Fruit fly (Drosophila melanogaster) whole organism, embryonic: ENCODE results near the gene CG46310.

Experiments used
- B-H2 ChIP-seq: fragments of 200-800 bp; sonication (Bioruptor generic); optimal IDR thresholded peaks from 2 replicates; lab custom pipeline; 2018; ENCODE audit warnings: missing biosample characterization, mild to moderate bottlenecking, missing genetic modification characterization
- CG10366 ChIP-seq: fragments of 200-800 bp; sonication (Bioruptor generic); IDR thresholded peaks from 2 replicates; pipeline ENCODE4 v1.3.6; 2022; ENCODE audit warnings: missing biosample characterization, missing genetic modification characterization
- CG13123 ChIP-seq: fragments of 200-800 bp; sonication (Bioruptor generic); optimal IDR thresholded peaks from 2 replicates; lab custom pipeline; 2016; ENCODE audit warnings: missing biosample characterization, missing genetic modification characterization
- CG13775 ChIP-seq: fragments of 200-800 bp; sonication (Bioruptor generic); optimal IDR thresholded peaks from 3 replicates; lab custom pipeline; 2017; ENCODE audit warnings: missing biosample characterization, mild to moderate bottlenecking, missing genetic modification characterization
- CG15601 ChIP-seq: fragments of 200-800 bp; sonication (Bioruptor generic); optimal IDR thresholded peaks from 3 replicates; lab custom pipeline; 2019; ENCODE audit warnings: missing biosample characterization, mild to moderate bottlenecking, missing genetic modification characterization, moderate library complexity
- CG1603 ChIP-seq: fragments of 200-800 bp; sonication (Bioruptor generic); optimal IDR thresholded peaks from 2 replicates; lab custom pipeline; 2019; ENCODE audit warnings: missing biosample characterization, mild to moderate bottlenecking, missing genetic modification characterization, moderate library complexity
- CG17328 ChIP-seq: fragments of 200-800 bp; sonication (Bioruptor generic); IDR thresholded peaks from 2 replicates; pipeline ENCODE4 v1.3.6; 2022; ENCODE audit warnings: missing biosample characterization, missing genetic modification characterization
- CG17385 ChIP-seq: fragments of 200-800 bp; sonication (Bioruptor generic); optimal IDR thresholded peaks from 3 replicates; lab custom pipeline; 2018; ENCODE audit warnings: missing biosample characterization, mild to moderate bottlenecking, missing genetic modification characterization
- CG18011 ChIP-seq: fragments of 200-800 bp; sonication (Bioruptor generic); optimal IDR thresholded peaks from 2 replicates; lab custom pipeline; 2017; ENCODE audit warnings: missing biosample characterization, missing genetic modification characterization, mild to moderate bottlenecking, moderate library complexity, missing genotype
- CG18619 ChIP-seq: fragments of 200-800 bp; sonication (Bioruptor generic); optimal IDR thresholded peaks from 3 replicates; lab custom pipeline; 2017; ENCODE audit warnings: missing biosample characterization, mild to moderate bottlenecking, missing genetic modification characterization
- CG3281 ChIP-seq: fragments of 200-800 bp; sonication (Bioruptor generic); optimal IDR thresholded peaks from 3 replicates; lab custom pipeline; 2017; ENCODE audit warnings: missing biosample characterization, mild to moderate bottlenecking, missing genetic modification characterization
- CG3407 ChIP-seq: fragments of 200-800 bp; sonication (Bioruptor generic); optimal IDR thresholded peaks from 2 replicates; lab custom pipeline; 2018; ENCODE audit warnings: missing biosample characterization, mild to moderate bottlenecking, missing genetic modification characterization
- CG3995 ChIP-seq: fragments of 200-800 bp; sonication (Bioruptor generic); optimal IDR thresholded peaks from 3 replicates; lab custom pipeline; 2016; ENCODE audit warnings: missing biosample characterization, missing genetic modification characterization
- CG4360 ChIP-seq: fragments of 200-800 bp; sonication (Bioruptor generic); IDR thresholded peaks from 2 replicates; pipeline ENCODE4 v1.3.6; 2022; ENCODE audit warnings: missing biosample characterization, missing genetic modification characterization
- CG4730 ChIP-seq: fragments of 200-800 bp; sonication (Bioruptor generic); IDR thresholded peaks from 2 replicates; pipeline ENCODE4 v1.3.6; 2022; ENCODE audit warnings: missing biosample characterization, missing genetic modification characterization
- CG6854 ChIP-seq: fragments of 200-800 bp; sonication (Bioruptor generic); optimal IDR thresholded peaks from 3 replicates; lab custom pipeline; 2017; ENCODE audit warnings: missing biosample characterization, mild to moderate bottlenecking, missing genetic modification characterization
- CG7839 ChIP-seq: fragments of 200-800 bp; sonication (Bioruptor generic); optimal IDR thresholded peaks from 3 replicates; lab custom pipeline; 2018; ENCODE audit warnings: missing biosample characterization, mild to moderate bottlenecking, missing genetic modification characterization, moderate library complexity
- CG8089 ChIP-seq: fragments of 200-800 bp; sonication (Bioruptor generic); optimal IDR thresholded peaks from 3 replicates; lab custom pipeline; 2016; ENCODE audit warnings: missing biosample characterization, missing genetic modification characterization
- CG8478 ChIP-seq: fragments of >200 bp; optimal IDR thresholded peaks from 2 replicates; lab custom pipeline; 2018
- CG9727 ChIP-seq: fragments of 200-800 bp; sonication (Bioruptor generic); optimal IDR thresholded peaks from 3 replicates; lab custom pipeline; 2017; ENCODE audit warnings: missing biosample characterization, mild to moderate bottlenecking, missing genetic modification characterization
- Dfd ChIP-seq, 2 experiments: fragments of >200 bp; optimal IDR thresholded peaks; 2 replicates each; lab custom pipeline; 2017; ENCODE audit warnings: missing biosample characterization in 2 of 2, missing genetic modification characterization in 2 of 2
- E2f2 ChIP-seq: fragments of 200-800 bp; sonication (Bioruptor generic); IDR thresholded peaks from 2 replicates; pipeline ENCODE4 v1.3.6; 2022; ENCODE audit warnings: missing biosample characterization, missing genetic modification characterization
- GATAe ChIP-seq: fragments of 200-800 bp; sonication (Bioruptor generic); conservative IDR thresholded peaks from 2 replicates; pipeline ENCODE4 v1.3.6; 2022; ENCODE audit warnings: missing biosample characterization, missing genetic modification characterization
- HHEX ChIP-seq: fragments of 200-800 bp; sonication (Bioruptor generic); optimal IDR thresholded peaks from 3 replicates; lab custom pipeline; 2017; ENCODE audit warnings: missing biosample characterization, mild to moderate bottlenecking, missing genetic modification characterization, missing genetic modification reagents
- Hmr ChIP-seq: fragments of 200-800 bp; sonication (Bioruptor generic); optimal IDR thresholded peaks from 3 replicates; lab custom pipeline; 2017; ENCODE audit warnings: mild to moderate bottlenecking, missing biosample characterization, missing genetic modification reagents, missing genetic modification characterization
- Hr78 ChIP-seq, 2 experiments: fragments of 200-800 bp in 1 of 2; fragments of >200 bp in 1 of 2; sonication (Bioruptor generic) in 1 of 2; optimal IDR thresholded peaks; 2 replicates each; lab custom pipeline; 2017 to 2019; ENCODE audit warnings: missing biosample characterization in 2 of 2, missing genetic modification characterization in 2 of 2, mild to moderate bottlenecking in 1 of 2, moderate library complexity in 1 of 2
- NFAT ChIP-seq: fragments of 200-800 bp; sonication (Bioruptor generic); IDR thresholded peaks from 2 replicates; pipeline ENCODE4 v1.3.6; 2022; ENCODE audit warnings: missing biosample characterization, missing genetic modification characterization
- Nf-YA ChIP-seq: fragments of 200-800 bp; sonication (Bioruptor generic); IDR thresholded peaks from 2 replicates; pipeline ENCODE4 v1.3.6; 2022; ENCODE audit warnings: missing biosample characterization, missing genetic modification characterization
- Sin3A ChIP-seq: fragments of >200 bp; optimal IDR thresholded peaks from 2 replicates; lab custom pipeline; 2018
- Spps ChIP-seq: fragments of 200-800 bp; sonication (Bioruptor generic); optimal IDR thresholded peaks from 2 replicates; lab custom pipeline; 2018; ENCODE audit warnings: missing biosample characterization, mild to moderate bottlenecking, missing genetic modification characterization
- Xrp1 ChIP-seq: fragments of 200-800 bp; sonication (Bioruptor generic); IDR thresholded peaks from 2 replicates; pipeline ENCODE4 v1.3.6; 2022; ENCODE audit warnings: missing biosample characterization, missing genetic modification characterization
- YL-1 ChIP-seq: fragments of 200-800 bp; sonication (Bioruptor generic); optimal IDR thresholded peaks from 3 replicates; lab custom pipeline; 2017; ENCODE audit warnings: missing biosample characterization, mild to moderate bottlenecking, missing genetic modification characterization
- ase ChIP-seq: fragments of 200-800 bp; sonication (Bioruptor generic); IDR thresholded peaks from 3 replicates; pipeline ENCODE4 v1.3.6; 2022; ENCODE audit warnings: missing biosample characterization, missing genetic modification characterization
- chif ChIP-seq, 2 experiments: fragments of 200-800 bp; sonication (Bioruptor generic); optimal IDR thresholded peaks; 3 replicates each; lab custom pipeline; 2016; ENCODE audit warnings: missing biosample characterization in 2 of 2, missing genetic modification characterization in 2 of 2
- chinmo ChIP-seq: fragments of 200-800 bp; sonication (Bioruptor generic); IDR thresholded peaks from 4 replicates; pipeline ENCODE4 v1.3.6; 2022; ENCODE audit warnings: missing biosample characterization, missing genetic modification characterization; ENCODE audit not compliant: partially characterized antibody
- ci ChIP-seq: fragments of 200-800 bp; sonication (Bioruptor generic); IDR thresholded peaks from 3 replicates; pipeline ENCODE4 v1.3.6; 2022; ENCODE audit warnings: missing biosample characterization, missing genetic modification characterization
- dm ChIP-seq: fragments of 200-800 bp; sonication (Bioruptor generic); optimal IDR thresholded peaks from 3 replicates; lab custom pipeline; 2016; ENCODE audit warnings: missing biosample characterization, missing genetic modification characterization
- dmrt11E ChIP-seq: fragments of 200-800 bp; sonication (Bioruptor generic); optimal IDR thresholded peaks from 3 replicates; lab custom pipeline; 2018; ENCODE audit warnings: missing biosample characterization, mild to moderate bottlenecking, missing genetic modification characterization, moderate library complexity
- ems ChIP-seq: fragments of 200-800 bp; sonication (Bioruptor generic); optimal IDR thresholded peaks from 3 replicates; lab custom pipeline; 2016; ENCODE audit warnings: missing biosample characterization, missing genetic modification characterization
- esg ChIP-seq: fragments of 200-800 bp; sonication (Bioruptor generic); conservative IDR thresholded peaks from 2 replicates; pipeline ENCODE4 v1.3.6; 2022; ENCODE audit warnings: missing biosample characterization, missing genetic modification characterization
- exex ChIP-seq: fragments of 200-800 bp; sonication (Bioruptor generic); optimal IDR thresholded peaks from 4 replicates; lab custom pipeline; 2018; ENCODE audit warnings: missing biosample characterization, mild to moderate bottlenecking, missing genetic modification characterization, moderate library complexity
- jing ChIP-seq: fragments of 200-800 bp; sonication (Bioruptor generic); optimal IDR thresholded peaks from 2 replicates; lab custom pipeline; 2018; ENCODE audit warnings: missing biosample characterization, mild to moderate bottlenecking, missing genetic modification characterization
- nom ChIP-seq: fragments of 200-800 bp; sonication (Bioruptor generic); optimal IDR thresholded peaks from 2 replicates; lab custom pipeline; 2017; ENCODE audit warnings: missing biosample characterization, missing genetic modification characterization, mild to moderate bottlenecking, moderate library complexity, missing genetic modification reagents
- onecut ChIP-seq: fragments of 200-800 bp; sonication (Bioruptor generic); IDR thresholded peaks from 2 replicates; pipeline ENCODE4 v1.3.6; 2022; ENCODE audit warnings: missing biosample characterization, missing genetic modification characterization
- psq ChIP-seq: fragments of 200-800 bp; sonication (Bioruptor generic); optimal IDR thresholded peaks from 2 replicates; lab custom pipeline; 2017; ENCODE audit warnings: missing biosample characterization, missing genetic modification characterization
- row ChIP-seq: fragments of 200-800 bp; sonication (Bioruptor generic); IDR thresholded peaks from 3 replicates; pipeline ENCODE4 v1.3.6; 2022; ENCODE audit warnings: missing biosample characterization, missing genetic modification characterization
- sens-2 ChIP-seq: fragments of 200-800 bp; sonication (Bioruptor generic); IDR thresholded peaks from 2 replicates; pipeline ENCODE4 v1.3.6; 2022; ENCODE audit warnings: missing biosample characterization, missing genetic modification characterization
- sim ChIP-seq: fragments of 200-800 bp; sonication (Bioruptor generic); IDR thresholded peaks from 2 replicates; pipeline ENCODE4 v1.3.6; 2022; ENCODE audit warnings: missing biosample characterization, missing genetic modification characterization
- slbo ChIP-seq: fragments of 200-800 bp; sonication (Bioruptor generic); IDR thresholded peaks from 2 replicates; pipeline ENCODE4 v1.3.6; 2022; ENCODE audit warnings: missing biosample characterization, missing genetic modification characterization
- ssp ChIP-seq: fragments of 200-800 bp; sonication (Bioruptor generic); IDR thresholded peaks from 2 replicates; pipeline ENCODE4 v1.3.6; 2022; ENCODE audit warnings: missing biosample characterization, missing genetic modification characterization
- wor ChIP-seq: fragments of 200-800 bp; sonication (Bioruptor generic); IDR thresholded peaks from 2 replicates; pipeline ENCODE4 v1.3.6; 2022; ENCODE audit warnings: missing biosample characterization, missing genetic modification characterization
- yki ChIP-seq: fragments of >200 bp; optimal IDR thresholded peaks from 3 replicates; lab custom pipeline; 2018
- zf30C ChIP-seq: fragments of 200-800 bp; sonication (Bioruptor generic); optimal IDR thresholded peaks from 3 replicates; lab custom pipeline; 2018; ENCODE audit warnings: missing biosample characterization, mild to moderate bottlenecking, missing genetic modification characterization

The CG46310 gene

DNA sequence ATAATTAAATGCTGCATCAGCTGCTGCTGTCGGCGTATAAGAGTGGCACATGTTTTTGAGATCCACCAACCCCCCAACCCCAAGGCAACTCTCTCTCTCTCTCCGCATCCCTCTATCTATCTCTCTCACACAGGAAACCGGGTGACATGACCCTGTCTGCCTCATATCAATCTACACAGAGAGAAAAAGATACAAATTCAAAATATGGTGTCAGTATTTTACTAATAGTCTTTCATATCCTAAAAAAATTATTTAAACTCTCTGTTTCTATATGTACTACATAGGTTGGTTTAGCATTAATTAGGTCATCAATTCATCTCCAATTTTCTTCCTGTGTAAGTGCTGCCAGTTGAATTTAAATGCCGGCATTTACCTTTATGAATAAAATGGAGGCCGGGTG, 1.7 kb downstream of the CG46310 start (continued):
- TF ChIP-seq nom (GFP tag; lab: Kevin White, UChicago) (peak; percentile 56), onecut (peak; percentile 83), CG3407 (GFP tag; lab: Kevin White, UChicago) (peak; percentile 87), B-H2 (GFP tag; lab: Kevin White, UChicago) (no peak), CG13123 (peak; percentile 70), CG17385 (GFP tag; lab: Kevin White, UChicago) (peak; percentile 80), CG4730 (peak; percentile 87), CG3281 (peak; percentile 73), HHEX (peak; percentile 75), E2f2 (GFP tag; lab: Robert Waterston, UW) (peak; percentile 68; the same call in 1 of the 2 replicates), CG18011 (GFP tag; lab: Kevin White, UChicago) (peak; percentile 53), YL-1 (GFP tag; lab: Kevin White, UChicago) (no peak), sim (GFP tag; lab: Robert Waterston, UW) (peak; percentile 73), Xrp1 (GFP tag; lab: Robert Waterston, UW) (peak; percentile 94), dmrt11E (peak; percentile 91), NFAT (peak; percentile 51; the same call in 1 of the 2 replicates), Nf-YA (peak; percentile 91), chinmo (GFP tag; lab: Robert Waterston, UW) (no peak), CG9727 (GFP tag; lab: Kevin White, UChicago) (peak; percentile 90), zf30C (GFP tag; lab: Kevin White, UChicago) (peak; percentile 79), wor (peak; percentile 90), psq (GFP tag; lab: Kevin White, UChicago) (peak; percentile 64), GATAe (no peak), CG3995 (GFP tag; lab: Kevin White, UChicago) (peak; percentile 20), exex (tag; lab: Kevin White, UChicago) (peak; percentile 14), ssp (GFP tag; lab: Robert Waterston, UW) (peak; percentile 82), ems (GFP tag; lab: Kevin White, UChicago) (peak; percentile 88), chif (GFP tag; optimal IDR thresholded peaks at IDR 0.05; lab: Kevin White, UChicago) (peak; percentile 94), Hmr (GFP tag; lab: Kevin White, UChicago) (peak; percentile 70), yki (lab: Kevin White, UChicago) (no peak), CG17328 (peak; percentile 95), CG4360 (peak; percentile 57), CG1603 (peak; percentile 97), CG8089 (GFP tag; lab: Kevin White, UChicago) (peak; percentile 87)

DNA sequence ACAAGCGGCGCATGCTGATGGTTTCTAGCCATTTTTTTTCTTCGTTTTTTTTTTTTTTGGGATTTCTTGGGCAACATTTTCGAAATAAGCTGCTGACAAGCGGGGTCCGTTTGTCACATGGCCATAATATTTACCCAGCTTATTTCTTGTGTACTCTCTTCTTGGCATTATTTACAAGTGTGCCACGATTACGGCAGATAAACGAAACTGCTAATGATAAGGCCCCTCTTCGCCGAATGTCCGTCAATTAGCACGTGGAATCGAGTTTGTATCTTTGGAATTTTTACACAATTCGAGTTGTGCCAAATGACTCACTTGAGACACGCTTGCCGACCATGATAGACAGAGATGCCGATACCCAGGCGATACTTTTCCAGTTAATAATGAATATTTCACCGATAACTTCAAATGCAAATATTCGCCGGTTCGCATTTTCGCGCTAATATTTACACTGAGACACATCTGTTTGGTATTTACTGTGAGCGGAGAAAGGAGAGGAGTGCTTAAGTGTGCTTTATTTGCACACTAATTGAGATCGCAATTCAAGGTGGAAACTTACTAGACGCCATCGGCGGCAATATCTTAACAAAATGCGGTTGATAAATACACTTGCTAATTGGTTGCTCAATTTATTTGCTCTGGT, 2.9 kb downstream of the CG46310 start:
- TF ChIP-seq CG18619 (GFP tag; lab: Kevin White, UChicago) (peak; percentile 27), ci (peak; percentile 65; the same call in 1 of the 3 replicates), Hr78 (GFP tag; optimal IDR thresholded peaks at IDR 0.05; lab: Kevin White, UChicago) (no peak), Spps (tag; lab: Kevin White, UChicago) (no peak), ase (GFP tag; lab: Robert Waterston, UW) (no peak), CG10366 (GFP tag; lab: Robert Waterston, UW) (peak; percentile 10; the same call in 1 of the 2 replicates), jing (GFP tag; lab: Kevin White, UChicago) (no peak), slbo (GFP tag; lab: Robert Waterston, UW) (peak; percentile 19; the same call in 1 of the 2 replicates), sens-2 (GFP tag; lab: Robert Waterston, UW) (no peak), esg (GFP tag; lab: Robert Waterston, UW) (no peak), CG8478 (lab: Kevin White, UChicago) (no peak), CG13775 (GFP tag; lab: Kevin White, UChicago) (peak; percentile 2), CG7839 (tag; lab: Kevin White, UChicago) (peak; percentile 2), CG15601 (peak; percentile 44), Dfd (GFP tag; optimal IDR thresholded peaks at IDR 0.05; lab: Kevin White, UChicago) (no peak), dm (GFP tag; lab: Kevin White, UChicago) (peak; percentile 19), CG6854 (GFP tag; lab: Kevin White, UChicago) (peak; percentile 7), row (peak; percentile 6; the same call in 1 of the 3 replicates), Sin3A (lab: Kevin White, UChicago) (no peak)
